Worm (Caenorhabditis elegans) whole organism, midembryonic: ENCODE measurements around the gene T16G12.3.

Source experiments
- cog-1 ChIP-seq: sonication (generic microtip); optimal IDR thresholded peaks from 2 replicates; lab custom pipeline; 2016; ENCODE audit warnings: missing genetic modification characterization, missing compliant biosample characterization
- flt-1 ChIP-seq: fragments of 200-800 bp; sonication (Bioruptor generic); IDR thresholded peaks from 2 replicates; pipeline ENCODE4 v1.3.6; 2022; ENCODE audit warnings: missing genetic modification characterization, missing compliant biosample characterization
- med-1 ChIP-seq: sonication (generic microtip); optimal IDR thresholded peaks from 2 replicates; lab custom pipeline; 2017; ENCODE audit warnings: missing genetic modification characterization, mild to moderate bottlenecking, missing compliant biosample characterization, antibody characterized with exemption, missing genetic modification reagents; ENCODE audit not compliant: insufficient read depth
- ref-1 ChIP-seq: fragments of 200-800 bp; sonication (Bioruptor generic); conservative IDR thresholded peaks from 2 replicates; pipeline ENCODE4 v1.3.6; 2022; ENCODE audit warnings: missing genetic modification reagents, missing genetic modification characterization, missing compliant biosample characterization
- tab-1 ChIP-seq: fragments of 200-800 bp; sonication (Bioruptor generic); IDR thresholded peaks from 2 replicates; pipeline ENCODE4 v1.3.6; 2022; ENCODE audit warnings: missing genetic modification characterization, missing compliant biosample characterization
- ztf-23 ChIP-seq: fragments of 200-800 bp; sonication (Bioruptor generic); IDR thresholded peaks from 2 replicates; pipeline ENCODE4 v1.3.6; 2022; ENCODE audit warnings: missing genetic modification reagents, missing genetic modification characterization, missing compliant biosample characterization
- ztf-29 ChIP-seq: fragments of 200-800 bp; sonication (Bioruptor generic); IDR thresholded peaks from 2 replicates; pipeline ENCODE4 v1.3.6; 2022; ENCODE audit warnings: missing genetic modification reagents, missing genetic modification characterization, missing compliant biosample characterization

DNA sequence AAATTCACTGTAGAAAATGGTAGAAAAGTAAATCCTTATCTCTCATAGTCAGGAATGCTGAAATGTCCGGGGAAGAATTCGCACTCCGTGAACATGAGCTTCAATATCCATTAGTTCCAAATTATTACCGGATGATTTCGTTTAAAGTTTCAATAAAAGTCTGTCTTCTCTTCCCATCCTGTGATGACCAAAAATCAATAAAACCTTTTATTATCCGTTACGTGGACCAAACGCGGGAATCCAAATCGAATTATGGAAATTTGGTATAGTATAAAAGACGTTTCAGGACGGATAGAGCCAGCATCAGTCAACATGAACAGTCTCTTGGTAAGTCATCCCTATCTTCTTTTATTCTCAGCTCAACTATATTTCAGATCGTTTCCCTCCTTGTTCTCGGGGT lies 46.2 kb upstream of the T16G12.3 start, which contains the start of gene C05B5.11:
- TF ChIP-seq cog-1 (tag; lab: Kevin White, UChicago) (no peak), ztf-23 (GFP tag; lab: Robert Waterston, UW) (no peak), tab-1 (no peak), flt-1 (no peak), ref-1 (GFP tag; lab: Robert Waterston, UW) (no peak), ztf-29 (GFP tag; lab: Robert Waterston, UW) (no peak), med-1 (no peak)
